Worm (Caenorhabditis elegans): ENCODE results near the gene gvd-1.

gvd-1 gene

ce11 chrII:470375-470774 is 12.7 kb upstream of the gvd-1 start, which contains the start of gene tomm-22 (continued):
- TF ChIP-seq B0261.1 (tag; optimal IDR thresholded peaks at IDR 0.05) (no peak), aptf-3 (GFP tag; IDR thresholded peaks at IDR 0.05) (no peak), hsf-1 (GFP tag; IDR thresholded peaks at IDR 0.05) (no peak), unc-130 (GFP tag; optimal IDR thresholded peaks at IDR 0.05) (no peak)

ce11 chrII:467265-467664 is 9.6 kb upstream of the gvd-1 start, which contains the start of gene nfyb-1:
Gene nfyb-1 (minus strand): TSS chrII:467365.
- TF ChIP-seq madf-10 (tag; optimal IDR thresholded peaks at IDR 0.05) = no peak
- no peak for TF ChIP-seq akir-1 (GFP tag; optimal IDR thresholded peaks at IDR 0.05)
- no peak for TF ChIP-seq somi-1 (GFP tag; optimal IDR thresholded peaks at IDR 0.05)
- TF ChIP-seq nfya-1 (tag; optimal IDR thresholded peaks at IDR 0.05; ENCODE audit: borderline replicate concordance, insufficient read depth) = no peak
- TF ChIP-seq Y67H2A.10 (GFP tag; conservative IDR thresholded peaks at IDR 0.05) = no peak
- TF ChIP-seq F57C9.4 (tag; optimal IDR thresholded peaks at IDR 0.05) = no peak
- no peak for TF ChIP-seq ceh-91 (GFP tag; IDR thresholded peaks at IDR 0.05)
- TF ChIP-seq ztf-6 (GFP tag; IDR thresholded peaks at IDR 0.05) = no peak
- no peak for TF ChIP-seq nhr-120 (GFP tag; IDR thresholded peaks at IDR 0.05)
- TF ChIP-seq F57A8.1 (GFP tag; optimal IDR thresholded peaks at IDR 0.05) = no peak
- no peak for TF ChIP-seq lsy-27 (tag; optimal IDR thresholded peaks at IDR 0.05; ENCODE audit: borderline replicate concordance, insufficient read depth)
- TF ChIP-seq ekl-4 (GFP tag; IDR thresholded peaks at IDR 0.05) = no peak
- TF ChIP-seq efl-1 (GFP tag; optimal IDR thresholded peaks at IDR 0.05) = no peak
- no peak for TF ChIP-seq Y79H2A.3 (GFP tag; conservative IDR thresholded peaks at IDR 0.05)
- TF ChIP-seq madf-3 (GFP tag; IDR thresholded peaks at IDR 0.05) = no peak
- TF ChIP-seq snpc-3.4 (tag; optimal IDR thresholded peaks at IDR 0.05) = no peak
- no peak for TF ChIP-seq cebp-1 (GFP tag; IDR thresholded peaks at IDR 0.05)
- TF ChIP-seq cebp-1 (tag; optimal IDR thresholded peaks at IDR 0.05) = no peak
- TF ChIP-seq C06A6.2 (GFP tag; conservative IDR thresholded peaks at IDR 0.05) = no peak

DNA sequence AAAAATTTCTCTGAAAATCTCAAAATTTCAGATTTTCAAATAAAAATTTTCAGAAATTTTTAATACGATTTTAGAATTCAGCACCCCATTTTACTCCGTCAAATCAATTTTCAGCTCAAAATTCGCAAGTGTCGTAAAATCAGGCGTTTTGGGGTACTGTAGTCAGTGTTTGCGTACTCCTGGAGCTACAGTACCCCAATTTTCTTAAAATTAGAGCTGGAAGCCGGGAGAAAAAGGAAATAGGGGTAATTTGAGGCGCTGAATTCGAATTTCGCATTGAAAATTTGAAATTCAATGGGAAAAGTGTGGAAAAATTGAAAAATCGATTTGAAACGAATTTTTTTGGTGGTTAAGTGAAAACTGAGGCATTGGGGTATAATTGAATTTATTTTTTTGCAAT is 3.6 kb upstream of the gvd-1 start:
- TF ChIP-seq lsl-1 (GFP tag; optimal IDR thresholded peaks at IDR 0.05) (peak; percentile 24), attf-6 (GFP tag; IDR thresholded peaks at IDR 0.05) (no peak)

ce11 chrII:460835-461234 is 3.1 kb upstream of the gvd-1 start, which contains the start of gene W10D9.3:
Gene W10D9.3 (minus strand): TSS chrII:460935.
- TF ChIP-seq nhr-80 (tag; optimal IDR thresholded peaks at IDR 0.05) (no peak), atf-7 (tag; optimal IDR thresholded peaks at IDR 0.05) (no peak), ztf-25 (GFP tag; IDR thresholded peaks at IDR 0.05) (no peak), lsy-27 (tag; optimal IDR thresholded peaks at IDR 0.05; ENCODE audit: borderline replicate concordance, insufficient read depth) (no peak), madf-6 (GFP tag; IDR thresholded peaks at IDR 0.05) (no peak), K11D2.4 (GFP tag; IDR thresholded peaks at IDR 0.05) (no peak), D2030.7 (GFP tag; IDR thresholded peaks at IDR 0.05) (no peak), pbrm-1 (GFP tag; IDR thresholded peaks at IDR 0.05) (no peak), pha-4 (tag; optimal IDR thresholded peaks at IDR 0.05) (no peak), Y95B8A.8 (GFP tag; IDR thresholded peaks at IDR 0.05) (no peak), repo-1 (tag; optimal IDR thresholded peaks at IDR 0.05) (no peak), F37B4.10 (GFP tag; IDR thresholded peaks at IDR 0.05) (no peak), him-1 (tag; optimal IDR thresholded peaks at IDR 0.05) (no peak), efl-1 (GFP tag; optimal IDR thresholded peaks at IDR 0.05) (no peak), C17E4.6 (GFP tag; IDR thresholded peaks at IDR 0.05) (no peak)

All from whole organism, young adult.